Fruit fly (Drosophila melanogaster) whole organism, embryonic: ENCODE results near the gene CG31358.

Source experiments
- CG10209 ChIP-seq: fragments of 200-800 bp; sonication (Bioruptor generic); optimal IDR thresholded peaks from 3 replicates; lab custom pipeline; 2017; ENCODE audit warnings: missing biosample characterization, mild to moderate bottlenecking, missing genetic modification characterization, missing genetic modification reagents
- CG1024 ChIP-seq: fragments of 200-800 bp; sonication (Bioruptor generic); IDR thresholded peaks from 2 replicates; pipeline ENCODE4 v1.3.6; 2022; ENCODE audit warnings: missing biosample characterization, missing genetic modification characterization
- CG10565 ChIP-seq: fragments of 200-800 bp; sonication (Bioruptor generic); optimal IDR thresholded peaks from 3 replicates; lab custom pipeline; 2016; ENCODE audit warnings: missing biosample characterization, mild to moderate bottlenecking, missing genetic modification characterization
- CG11456 ChIP-seq: fragments of 200-800 bp; sonication (Bioruptor generic); IDR thresholded peaks from 3 replicates; pipeline ENCODE4 v1.3.6; 2022; ENCODE audit warnings: missing biosample characterization, missing genetic modification characterization
- CG11504 ChIP-seq: fragments of 200-800 bp; sonication (Bioruptor generic); optimal IDR thresholded peaks from 3 replicates; lab custom pipeline; 2019; ENCODE audit warnings: missing biosample characterization, mild to moderate bottlenecking, missing genetic modification characterization, moderate library complexity
- CG11560 ChIP-seq: fragments of 200-800 bp; sonication (Bioruptor generic); IDR thresholded peaks from 3 replicates; pipeline ENCODE4 v1.3.6; 2022; ENCODE audit warnings: missing biosample characterization, missing genetic modification characterization
- CG12071 ChIP-seq: fragments of 200-800 bp; sonication (Bioruptor generic); optimal IDR thresholded peaks from 3 replicates; lab custom pipeline; 2018; ENCODE audit warnings: missing biosample characterization, mild to moderate bottlenecking, missing genetic modification characterization
- CG12236 ChIP-seq: fragments of 200-800 bp; sonication (Bioruptor generic); optimal IDR thresholded peaks from 2 replicates; lab custom pipeline; 2016; ENCODE audit warnings: missing biosample characterization, missing genetic modification characterization
- CG12942 ChIP-seq: fragments of 200-800 bp; sonication (Bioruptor generic); optimal IDR thresholded peaks from 3 replicates; lab custom pipeline; 2016; ENCODE audit warnings: missing biosample characterization, missing genetic modification characterization
- CG13894 ChIP-seq: fragments of 200-800 bp; sonication (Bioruptor generic); optimal IDR thresholded peaks from 3 replicates; lab custom pipeline; 2018; ENCODE audit warnings: missing biosample characterization, mild to moderate bottlenecking, missing genetic modification characterization, moderate library complexity
- CG15696 ChIP-seq: fragments of 200-800 bp; sonication (Bioruptor generic); optimal IDR thresholded peaks from 2 replicates; lab custom pipeline; 2019; ENCODE audit warnings: missing biosample characterization, mild to moderate bottlenecking, missing genetic modification characterization, moderate library complexity
- CG1602 ChIP-seq: fragments of 200-800 bp; sonication (Bioruptor generic); optimal IDR thresholded peaks from 3 replicates; lab custom pipeline; 2016; ENCODE audit warnings: missing biosample characterization, missing genetic modification characterization
- CG16815 ChIP-seq: fragments of 200-800 bp; sonication (Bioruptor generic); optimal IDR thresholded peaks from 3 replicates; lab custom pipeline; 2017; ENCODE audit warnings: missing biosample characterization, mild to moderate bottlenecking, missing genetic modification characterization
- CG17328 ChIP-seq: fragments of 200-800 bp; sonication (Bioruptor generic); IDR thresholded peaks from 2 replicates; pipeline ENCODE4 v1.3.6; 2022; ENCODE audit warnings: missing biosample characterization, missing genetic modification characterization
- CG17568 ChIP-seq: fragments of 200-800 bp; sonication (Bioruptor generic); optimal IDR thresholded peaks from 2 replicates; lab custom pipeline; 2018; ENCODE audit warnings: missing biosample characterization, mild to moderate bottlenecking, missing genetic modification characterization, moderate library complexity
- CG1832 ChIP-seq: fragments of 200-800 bp; sonication (Bioruptor generic); optimal IDR thresholded peaks from 2 replicates; lab custom pipeline; 2017; ENCODE audit warnings: missing biosample characterization, mild to moderate bottlenecking, missing genetic modification characterization, inconsistent platforms
- CG18619 ChIP-seq: fragments of 200-800 bp; sonication (Bioruptor generic); optimal IDR thresholded peaks from 3 replicates; lab custom pipeline; 2017; ENCODE audit warnings: missing biosample characterization, mild to moderate bottlenecking, missing genetic modification characterization
- CG18764 ChIP-seq: fragments of 200-800 bp; sonication (Bioruptor generic); optimal IDR thresholded peaks from 3 replicates; lab custom pipeline; 2016; ENCODE audit warnings: missing biosample characterization, missing genetic modification characterization
- CG32767 ChIP-seq: fragments of 200-800 bp; sonication (Bioruptor generic); IDR thresholded peaks from 2 replicates; pipeline ENCODE4 v1.3.6; 2022; ENCODE audit warnings: missing biosample characterization, missing genetic modification characterization
- CG32772 ChIP-seq: fragments of 200-800 bp; sonication (Bioruptor generic); IDR thresholded peaks from 2 replicates; pipeline ENCODE4 v1.3.6; 2022; ENCODE audit warnings: missing biosample characterization, missing genetic modification characterization
- CG4820 ChIP-seq: fragments of 200-800 bp; sonication (Bioruptor generic); optimal IDR thresholded peaks from 3 replicates; lab custom pipeline; 2016; ENCODE audit warnings: missing biosample characterization, missing genetic modification characterization
- CG7357 ChIP-seq: fragments of 200-800 bp; sonication (Bioruptor generic); IDR thresholded peaks from 3 replicates; pipeline ENCODE4 v1.3.6; 2022; ENCODE audit warnings: missing biosample characterization, missing genetic modification characterization
- CG7928 ChIP-seq: fragments of 200-800 bp; sonication (Bioruptor generic); optimal IDR thresholded peaks from 2 replicates; lab custom pipeline; 2017; ENCODE audit warnings: missing biosample characterization, mild to moderate bottlenecking, missing genetic modification characterization
- Dip2 ChIP-seq: fragments of 200-800 bp; sonication (Bioruptor generic); IDR thresholded peaks from 2 replicates; pipeline ENCODE4 v1.3.6; 2022; ENCODE audit warnings: missing biosample characterization, missing genetic modification characterization
- Fer3 ChIP-seq: fragments of 200-800 bp; sonication (Bioruptor generic); optimal IDR thresholded peaks from 2 replicates; lab custom pipeline; 2018; ENCODE audit warnings: missing biosample characterization, mild to moderate bottlenecking, missing genetic modification characterization, moderate library complexity
- Gug ChIP-seq: fragments of 200-800 bp; sonication (Bioruptor generic); IDR thresholded peaks from 4 replicates; pipeline ENCODE4 v1.3.6; 2022; ENCODE audit warnings: missing biosample characterization, missing genetic modification characterization
- HLH3B ChIP-seq: fragments of 200-800 bp; sonication (Bioruptor generic); IDR thresholded peaks from 2 replicates; pipeline ENCODE4 v1.3.6; 2022; ENCODE audit warnings: missing biosample characterization, missing genetic modification characterization
- HmgD ChIP-seq: fragments of 200-800 bp; sonication (Bioruptor generic); optimal IDR thresholded peaks from 3 replicates; lab custom pipeline; 2016; ENCODE audit warnings: missing biosample characterization, missing genetic modification characterization
- Mrtf ChIP-seq: fragments of 200-800 bp; sonication (Bioruptor generic); IDR thresholded peaks from 3 replicates; pipeline ENCODE4 v1.3.6; 2022; ENCODE audit warnings: missing biosample characterization, missing genetic modification characterization
- Myb ChIP-seq: fragments of 200-800 bp; sonication (Bioruptor generic); optimal IDR thresholded peaks from 2 replicates; lab custom pipeline; 2016; ENCODE audit warnings: missing biosample characterization, missing genetic modification characterization
- Scr ChIP-seq: fragments of 200-800 bp; sonication (Bioruptor generic); IDR thresholded peaks from 2 replicates; pipeline ENCODE4 v1.3.6; 2022; ENCODE audit warnings: missing biosample characterization, missing genetic modification characterization; ENCODE audit not compliant: partially characterized antibody
- Vsx1 ChIP-seq: fragments of 200-800 bp; sonication (Bioruptor generic); optimal IDR thresholded peaks from 2 replicates; lab custom pipeline; 2017; ENCODE audit warnings: missing biosample characterization, mild to moderate bottlenecking, missing genetic modification characterization, missing genetic modification reagents
- ato ChIP-seq: fragments of 200-800 bp; sonication (Bioruptor generic); IDR thresholded peaks from 2 replicates; pipeline ENCODE4 v1.3.6; 2022; ENCODE audit warnings: missing biosample characterization, missing genetic modification characterization; ENCODE audit not compliant: partially characterized antibody
- fd102C ChIP-seq: fragments of 200-800 bp; sonication (Bioruptor generic); optimal IDR thresholded peaks from 2 replicates; lab custom pipeline; 2018; ENCODE audit warnings: missing biosample characterization, mild to moderate bottlenecking, missing genetic modification characterization, moderate library complexity
- h ChIP-seq: fragments of >200 bp; optimal IDR thresholded peaks from 2 replicates; lab custom pipeline; 2017
- hth ChIP-seq: fragments of >200 bp; optimal IDR thresholded peaks from 2 replicates; lab custom pipeline; 2017; ENCODE audit warnings: inconsistent platforms
- inv ChIP-seq: fragments of 200-800 bp; sonication (Bioruptor generic); IDR thresholded peaks from 2 replicates; pipeline ENCODE4 v1.3.6; 2022; ENCODE audit warnings: missing biosample characterization, missing genetic modification characterization; ENCODE audit not compliant: partially characterized antibody
- kah ChIP-seq: fragments of 200-800 bp; sonication (Bioruptor generic); optimal IDR thresholded peaks from 2 replicates; lab custom pipeline; 2018; ENCODE audit warnings: missing biosample characterization, mild to moderate bottlenecking, missing genetic modification characterization
- kni ChIP-seq: fragments of 200-800 bp; sonication (Bioruptor generic); optimal IDR thresholded peaks from 3 replicates; lab custom pipeline; 2017; ENCODE audit warnings: mild to moderate bottlenecking, missing biosample characterization, missing genetic modification reagents, missing genetic modification characterization
- knrl ChIP-seq: fragments of 200-800 bp; sonication (Bioruptor generic); IDR thresholded peaks from 3 replicates; pipeline ENCODE4 v1.3.6; 2022; ENCODE audit warnings: missing biosample characterization, missing genetic modification characterization; ENCODE audit not compliant: partially characterized antibody
- mirr ChIP-seq: fragments of 200-800 bp; sonication (Bioruptor generic); optimal IDR thresholded peaks from 3 replicates; lab custom pipeline; 2018; ENCODE audit warnings: missing biosample characterization, mild to moderate bottlenecking, missing genetic modification characterization
- nerfin-2 ChIP-seq: fragments of 200-800 bp; sonication (Bioruptor generic); IDR thresholded peaks from 2 replicates; pipeline ENCODE4 v1.3.6; 2022; ENCODE audit warnings: missing biosample characterization, missing genetic modification characterization; ENCODE audit not compliant: partially characterized antibody
- pros ChIP-seq: fragments of 200-800 bp; sonication (Bioruptor generic); optimal IDR thresholded peaks from 3 replicates; lab custom pipeline; 2019; ENCODE audit warnings: missing biosample characterization, mild to moderate bottlenecking, missing genetic modification characterization, moderate library complexity
- pum ChIP-seq: fragments of 200-800 bp; sonication (Bioruptor generic); optimal IDR thresholded peaks from 2 replicates; lab custom pipeline; 2016; ENCODE audit warnings: missing biosample characterization, missing genetic modification characterization
- scrt ChIP-seq: fragments of 200-800 bp; sonication (Bioruptor generic); optimal IDR thresholded peaks from 2 replicates; lab custom pipeline; 2018; ENCODE audit warnings: missing biosample characterization, mild to moderate bottlenecking, missing genetic modification characterization, moderate library complexity
- slou ChIP-seq: fragments of 200-800 bp; sonication (Bioruptor generic); optimal IDR thresholded peaks from 3 replicates; lab custom pipeline; 2016; ENCODE audit warnings: missing biosample characterization, missing genetic modification characterization
- sna ChIP-seq: fragments of 200-800 bp; sonication (Bioruptor generic); IDR thresholded peaks from 2 replicates; pipeline ENCODE4 v1.3.6; 2022; ENCODE audit warnings: missing biosample characterization, missing genetic modification characterization; ENCODE audit not compliant: partially characterized antibody
- stc ChIP-seq: fragments of 200-800 bp; sonication (Bioruptor generic); IDR thresholded peaks from 2 replicates; pipeline ENCODE4 v1.3.6; 2022; ENCODE audit warnings: missing biosample characterization, missing genetic modification characterization
- stwl ChIP-seq: fragments of 200-800 bp; sonication (Bioruptor generic); optimal IDR thresholded peaks from 3 replicates; lab custom pipeline; 2018; ENCODE audit warnings: missing biosample characterization, mild to moderate bottlenecking, missing genetic modification characterization, moderate library complexity
- trem ChIP-seq: fragments of 200-800 bp; optimal IDR thresholded peaks from 3 replicates; lab custom pipeline; 2019; ENCODE audit warnings: missing biosample characterization, mild to moderate bottlenecking, missing genetic modification characterization, moderate library complexity
- unpg ChIP-seq: fragments of 200-800 bp; sonication (Bioruptor generic); optimal IDR thresholded peaks from 3 replicates; lab custom pipeline; 2018; ENCODE audit warnings: missing biosample characterization, mild to moderate bottlenecking, missing genetic modification characterization, moderate library complexity

CG31358 gene

DNA sequence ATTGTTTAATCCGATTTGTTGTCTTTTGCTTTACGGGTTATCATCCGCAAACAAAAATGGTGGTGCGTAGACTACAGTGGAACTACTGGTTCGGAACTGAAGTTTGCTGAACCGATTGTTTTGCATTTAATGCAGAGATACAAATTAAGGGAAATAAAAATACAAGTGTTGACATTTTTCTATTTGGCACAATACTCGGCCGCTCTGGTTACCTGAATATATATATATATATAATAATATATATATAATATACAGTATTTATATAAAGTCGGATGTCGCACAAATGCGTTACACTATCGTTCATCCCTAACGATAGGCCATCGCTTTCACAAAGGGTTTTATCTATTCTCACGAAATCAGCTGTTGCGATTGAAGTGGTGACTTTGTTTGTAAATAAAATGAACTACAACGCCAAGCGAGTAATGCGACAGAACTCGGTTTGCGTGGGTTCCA is 14.7 kb downstream of the CG31358 start, which contains the start of the genes DCAF12 and Spt3 (continued):
- 0 out of 3 replicates have a peak, but pooled peaks have one; percentile 26 for TF ChIP-seq Mrtf
- TF ChIP-seq pros (GFP tag; lab: Kevin White, UChicago) = no peak
- no peak for TF ChIP-seq Vsx1 (GFP tag; lab: Kevin White, UChicago)
- TF ChIP-seq CG18764 (GFP tag; lab: Kevin White, UChicago) = peak; percentile 29
- peak; percentile 44 for TF ChIP-seq scrt (GFP tag; lab: Kevin White, UChicago)
- TF ChIP-seq mirr (GFP tag; lab: Kevin White, UChicago) = no peak
- peak; percentile 78 for TF ChIP-seq CG15696 (tag; lab: Kevin White, UChicago)
- no peak for TF ChIP-seq CG17568 (GFP tag; lab: Kevin White, UChicago)
- TF ChIP-seq CG12236 (GFP tag; lab: Kevin White, UChicago) = no peak
- peak; percentile 94 for TF ChIP-seq sna (GFP tag; lab: Robert Waterston, UW)
- TF ChIP-seq CG7357 (GFP tag; lab: Robert Waterston, UW) = no peak
- TF ChIP-seq CG1832 (GFP tag; lab: Kevin White, UChicago) = no peak
- no peak for TF ChIP-seq Fer3
- TF ChIP-seq knrl (GFP tag; lab: Robert Waterston, UW) = peak; percentile 99
- TF ChIP-seq CG10565 (GFP tag; lab: Kevin White, UChicago) = no peak
- peak; percentile 85 for TF ChIP-seq trem (tag; lab: Kevin White, UChicago)
- TF ChIP-seq CG10209 (GFP tag; lab: Kevin White, UChicago) = no peak
- TF ChIP-seq fd102C (GFP tag; lab: Kevin White, UChicago) = no peak
- TF ChIP-seq nerfin-2 (GFP tag; lab: Robert Waterston, UW) = peak; percentile 70
- peak; percentile 82 for TF ChIP-seq stwl
- no peak for TF ChIP-seq Myb (GFP tag; lab: Kevin White, UChicago)
- peak; percentile 71 for TF ChIP-seq CG11504 (tag; lab: Kevin White, UChicago)
- peak; percentile 14 for TF ChIP-seq CG1602
- peak; percentile 17 for TF ChIP-seq kah
- TF ChIP-seq HmgD (GFP tag; lab: Kevin White, UChicago) = no peak
- no peak for TF ChIP-seq CG12942
- no peak for TF ChIP-seq kni (GFP tag; lab: Kevin White, UChicago)
- TF ChIP-seq CG32772 (GFP tag; lab: Robert Waterston, UW) = 0 out of 2 replicates have a peak, but pooled peaks have one; percentile 23
- no peak for TF ChIP-seq pum
- no peak for TF ChIP-seq CG12071
- no peak for TF ChIP-seq hth (lab: Kevin White, UChicago)
- no peak for TF ChIP-seq CG4820 (GFP tag; lab: Kevin White, UChicago)
- TF ChIP-seq CG11456 (GFP tag; lab: Robert Waterston, UW) = 0 out of 3 replicates have a peak, but pooled peaks have one; percentile 30
- TF ChIP-seq stc = no peak
- TF ChIP-seq Gug (GFP tag; lab: Robert Waterston, UW) = peak; percentile 63; the same call in 1 of the 4 replicates
- peak; percentile 5 for TF ChIP-seq CG7928 (GFP tag; lab: Kevin White, UChicago)
- peak; percentile 96 for TF ChIP-seq inv (GFP tag; lab: Robert Waterston, UW)
- TF ChIP-seq Dip2 (GFP tag; lab: Robert Waterston, UW) = no peak
- TF ChIP-seq CG32767 (GFP tag; lab: Robert Waterston, UW) = no peak
- TF ChIP-seq CG18619 (GFP tag; lab: Kevin White, UChicago) = no peak
- peak; percentile 98 for TF ChIP-seq Scr (GFP tag; lab: Robert Waterston, UW)
- TF ChIP-seq CG17328 (GFP tag; lab: Robert Waterston, UW) = no peak
- no peak for TF ChIP-seq CG1024 (GFP tag; lab: Robert Waterston, UW)
- peak; percentile 67 for TF ChIP-seq ato
- no peak for TF ChIP-seq CG13894 (tag; lab: Kevin White, UChicago)
- TF ChIP-seq h (lab: Kevin White, UChicago) = no peak
- TF ChIP-seq HLH3B (GFP tag; lab: Robert Waterston, UW) = peak; percentile 19; the same call in 1 of the 2 replicates
- peak; percentile 12 for TF ChIP-seq CG16815 (GFP tag; lab: Kevin White, UChicago)
- TF ChIP-seq slou = peak; percentile 7
- no peak for TF ChIP-seq unpg (GFP tag; lab: Kevin White, UChicago)
- no peak for TF ChIP-seq CG11560
